Worm (Caenorhabditis elegans) whole organism, early embryonic: ENCODE measurements around the gene K08B12.1.

ENCODE experiments used
- B0310.2 ChIP-seq: sonication (generic microtip); optimal IDR thresholded peaks from 2 replicates; lab custom pipeline; 2016; ENCODE audit warnings: mild to moderate bottlenecking, missing genetic modification characterization, missing compliant biosample characterization
- F13C5.2 ChIP-seq: sonication (generic microtip); optimal IDR thresholded peaks from 2 replicates; lab custom pipeline; 2017; ENCODE audit warnings: mild to moderate bottlenecking, missing genetic modification characterization, inconsistent platforms, missing compliant biosample characterization
- aly-1 ChIP-seq: sonication (generic microtip); optimal IDR thresholded peaks from 2 replicates; lab custom pipeline; 2016; ENCODE audit warnings: missing genetic modification characterization, missing compliant biosample characterization
- ama-1 ChIP-seq: fragments of 150-350 bp; optimal IDR thresholded peaks from 2 replicates; lab custom pipeline; 2014
- ceh-13 ChIP-seq: fragments of 200-800 bp; sonication (Bioruptor generic); optimal IDR thresholded peaks from 2 replicates; lab custom pipeline; 2018; ENCODE audit warnings: mild to moderate bottlenecking, missing genetic modification characterization, missing compliant biosample characterization
- ceh-36 ChIP-seq: sonication (generic microtip); optimal IDR thresholded peaks from 2 replicates; lab custom pipeline; 2016; ENCODE audit warnings: missing genetic modification characterization, inconsistent platforms, missing compliant biosample characterization
- ets-7 ChIP-seq: sonication (generic microtip); optimal IDR thresholded peaks from 2 replicates; lab custom pipeline; 2016; ENCODE audit warnings: missing genotype, missing genetic modification characterization, missing compliant biosample characterization
- flt-1 ChIP-seq: fragments of 200-800 bp; sonication (Bioruptor generic); IDR thresholded peaks from 2 replicates; pipeline ENCODE4 v1.3.6; 2022; ENCODE audit warnings: missing genetic modification characterization, missing compliant biosample characterization
- hmbx-1 ChIP-seq: sonication (generic microtip); optimal IDR thresholded peaks from 2 replicates; lab custom pipeline; 2016; ENCODE audit warnings: mild to moderate bottlenecking, missing genetic modification characterization, missing compliant biosample characterization
- hmg-4 ChIP-seq: fragments of 200-800 bp; sonication (Bioruptor generic); optimal IDR thresholded peaks from 2 replicates; lab custom pipeline; 2018; ENCODE audit warnings: mild to moderate bottlenecking, missing genetic modification characterization, missing compliant biosample characterization
- hnd-1 ChIP-seq: sonication (generic microtip); optimal IDR thresholded peaks from 2 replicates; lab custom pipeline; 2016; ENCODE audit warnings: missing genetic modification characterization, missing compliant biosample characterization
- pes-1 ChIP-seq: fragments of 200-800 bp; sonication (Bioruptor generic); IDR thresholded peaks from 2 replicates; pipeline ENCODE4 v1.3.6; 2022; ENCODE audit warnings: missing genetic modification reagents, missing genetic modification characterization, missing compliant biosample characterization
- scrt-1 ChIP-seq: fragments of 200-800 bp; sonication (Bioruptor generic); IDR thresholded peaks from 2 replicates; pipeline ENCODE4 v1.3.6; 2022; ENCODE audit warnings: missing genetic modification characterization, missing compliant biosample characterization
- sea-1 ChIP-seq: fragments of 200-800 bp; sonication (Bioruptor generic); conservative IDR thresholded peaks from 2 replicates; pipeline ENCODE4 v1.3.6; 2022; ENCODE audit warnings: missing genetic modification characterization, missing compliant biosample characterization
- tbx-11 ChIP-seq: fragments of 200-800 bp; sonication (Bioruptor generic); IDR thresholded peaks from 2 replicates; pipeline ENCODE4 v1.3.6; 2022; ENCODE audit warnings: missing genetic modification characterization, missing compliant biosample characterization
- tbx-37 ChIP-seq: fragments of 200-800 bp; sonication (Bioruptor generic); conservative IDR thresholded peaks from 2 replicates; pipeline ENCODE4 v1.3.6; 2022; ENCODE audit warnings: missing genetic modification reagents, missing genetic modification characterization, missing compliant biosample characterization
- tra-4 ChIP-seq: sonication (generic microtip); optimal IDR thresholded peaks from 2 replicates; lab custom pipeline; 2017; ENCODE audit warnings: missing genetic modification characterization, missing compliant biosample characterization

Gene K08B12.1

ce11 chrV:6217834-6218233 lies 41.3 kb upstream of the K08B12.1 start, which contains the start of gene str-206:
str-206 (plus strand) TSS chrV:6218134.
- TF ChIP-seq ama-1 (lab: Kevin White, UChicago) (no peak), hnd-1 (no peak), ceh-13 (GFP tag; lab: Kevin White, UChicago) (no peak)

ce11 chrV:6220752-6221151 lies 38.4 kb upstream of the K08B12.1 start:
- TF ChIP-seq hmg-4 (GFP tag; lab: Kevin White, UChicago) (no peak), ceh-13 (GFP tag; lab: Kevin White, UChicago) (no peak), aly-1 (no peak), scrt-1 (GFP tag; lab: Robert Waterston, UW) (no peak), F13C5.2 (tag; lab: Kevin White, UChicago) (no peak), sea-1 (GFP tag; lab: Robert Waterston, UW) (no peak), flt-1 (GFP tag; lab: Robert Waterston, UW) (no peak), ets-7 (no peak), B0310.2 (tag; lab: Kevin White, UChicago) (no peak), ama-1 (lab: Kevin White, UChicago) (no peak), tbx-11 (no peak), tra-4 (tag; lab: Kevin White, UChicago) (no peak), hnd-1 (no peak), ceh-36 (tag; lab: Kevin White, UChicago) (no peak)

- TF ChIP-seq tra-4 (tag; lab: Kevin White, UChicago) (no peak), hnd-1 (no peak), ceh-13 (GFP tag; lab: Kevin White, UChicago) (no peak)
These were observed 37.9 kb upstream of the K08B12.1 start for ce11 chrV:6221292-6221691.

ce11 chrV:6222171-6222733 lies 36.9 kb upstream of the K08B12.1 start:
- 0 out of 2 replicates have a peak, but pooled peaks have one; percentile 32 for TF ChIP-seq scrt-1 (GFP tag; lab: Robert Waterston, UW)
- no peak for TF ChIP-seq ceh-13 (GFP tag; lab: Kevin White, UChicago)
- peak; percentile 27 for TF ChIP-seq tra-4 (tag; lab: Kevin White, UChicago)

ce11 chrV:6222779-6223276 lies 36.3 kb upstream of the K08B12.1 start:
- TF ChIP-seq tbx-37 (GFP tag; lab: Robert Waterston, UW) = no peak
- no peak for TF ChIP-seq flt-1 (GFP tag; lab: Robert Waterston, UW)
- TF ChIP-seq scrt-1 (GFP tag; lab: Robert Waterston, UW) = no peak
- TF ChIP-seq hmbx-1 (tag; lab: Kevin White, UChicago) = no peak
- TF ChIP-seq tbx-11 = no peak
- no peak for TF ChIP-seq sea-1 (GFP tag; lab: Robert Waterston, UW)
- no peak for TF ChIP-seq ets-7
- TF ChIP-seq tra-4 (tag; lab: Kevin White, UChicago) = no peak
- TF ChIP-seq F13C5.2 (tag; lab: Kevin White, UChicago) = no peak
- no peak for TF ChIP-seq pes-1 (GFP tag; lab: Robert Waterston, UW)
- TF ChIP-seq ceh-13 (GFP tag; lab: Kevin White, UChicago) = no peak
- TF ChIP-seq ama-1 (lab: Kevin White, UChicago) = no peak
- no peak for TF ChIP-seq hnd-1
- TF ChIP-seq hmg-4 (GFP tag; lab: Kevin White, UChicago) = no peak
- no peak for TF ChIP-seq ceh-36 (tag; lab: Kevin White, UChicago)

ce11 chrV:6223315-6224018 lies 35.7 kb upstream of the K08B12.1 start:
- no peak for TF ChIP-seq flt-1 (GFP tag; lab: Robert Waterston, UW)
- TF ChIP-seq pes-1 (GFP tag; lab: Robert Waterston, UW) = peak; percentile 48; the same call in 1 of the 2 replicates
- TF ChIP-seq ets-7 = peak; percentile 23
- no peak for TF ChIP-seq hnd-1
- no peak for TF ChIP-seq aly-1

- TF ChIP-seq tbx-11 = no peak
- peak; percentile 1 for TF ChIP-seq ama-1 (lab: Kevin White, UChicago)
These were observed 35.2 kb upstream of the K08B12.1 start for ce11 chrV:6224019-6224335.

- no peak for TF ChIP-seq ceh-13 (GFP tag; lab: Kevin White, UChicago)
- no peak for TF ChIP-seq tbx-37 (GFP tag; lab: Robert Waterston, UW)
- TF ChIP-seq aly-1 = peak; percentile 27
- no peak for TF ChIP-seq tra-4 (tag; lab: Kevin White, UChicago)
- peak; percentile 38 for TF ChIP-seq hmg-4 (GFP tag; lab: Kevin White, UChicago)
- TF ChIP-seq ama-1 (lab: Kevin White, UChicago) = no peak
- no peak for TF ChIP-seq ets-7
- no peak for TF ChIP-seq ceh-36 (tag; lab: Kevin White, UChicago)
- peak; percentile 40 for TF ChIP-seq F13C5.2 (tag; lab: Kevin White, UChicago)
- TF ChIP-seq scrt-1 (GFP tag; lab: Robert Waterston, UW) = no peak
- TF ChIP-seq pes-1 (GFP tag; lab: Robert Waterston, UW) = 0 out of 2 replicates have a peak, but pooled peaks have one; percentile 49
- TF ChIP-seq hnd-1 = no peak
- peak; percentile 46; the same call in 1 of the 2 replicates for TF ChIP-seq sea-1 (GFP tag; lab: Robert Waterston, UW)
- TF ChIP-seq hmbx-1 (tag; lab: Kevin White, UChicago) = no peak
- no peak for TF ChIP-seq tbx-11
- no peak for TF ChIP-seq B0310.2 (tag; lab: Kevin White, UChicago)
- TF ChIP-seq flt-1 (GFP tag; lab: Robert Waterston, UW) = no peak
These were observed 34.6 kb upstream of the K08B12.1 start for ce11 chrV:6224494-6224959.
